Worm (Caenorhabditis elegans) whole organism, early embryonic: ENCODE results near the gene pinn-1.

ENCODE experiments used
- B0310.2 ChIP-seq: sonication (generic microtip); optimal IDR thresholded peaks from 2 replicates; lab custom pipeline; 2016; ENCODE audit warnings: mild to moderate bottlenecking, missing genetic modification characterization, missing compliant biosample characterization
- aly-1 ChIP-seq: sonication (generic microtip); optimal IDR thresholded peaks from 2 replicates; lab custom pipeline; 2016; ENCODE audit warnings: missing genetic modification characterization, missing compliant biosample characterization
- ama-1 ChIP-seq: fragments of 150-350 bp; optimal IDR thresholded peaks from 2 replicates; lab custom pipeline; 2014
- ceh-13 ChIP-seq: fragments of 200-800 bp; sonication (Bioruptor generic); optimal IDR thresholded peaks from 2 replicates; lab custom pipeline; 2018; ENCODE audit warnings: mild to moderate bottlenecking, missing genetic modification characterization, missing compliant biosample characterization
- ceh-36 ChIP-seq: sonication (generic microtip); optimal IDR thresholded peaks from 2 replicates; lab custom pipeline; 2016; ENCODE audit warnings: missing genetic modification characterization, inconsistent platforms, missing compliant biosample characterization
- ets-7 ChIP-seq: sonication (generic microtip); optimal IDR thresholded peaks from 2 replicates; lab custom pipeline; 2016; ENCODE audit warnings: missing genotype, missing genetic modification characterization, missing compliant biosample characterization
- flt-1 ChIP-seq: fragments of 200-800 bp; sonication (Bioruptor generic); IDR thresholded peaks from 2 replicates; pipeline ENCODE4 v1.3.6; 2022; ENCODE audit warnings: missing genetic modification characterization, missing compliant biosample characterization
- hmbx-1 ChIP-seq: sonication (generic microtip); optimal IDR thresholded peaks from 2 replicates; lab custom pipeline; 2016; ENCODE audit warnings: mild to moderate bottlenecking, missing genetic modification characterization, missing compliant biosample characterization
- hnd-1 ChIP-seq: sonication (generic microtip); optimal IDR thresholded peaks from 2 replicates; lab custom pipeline; 2016; ENCODE audit warnings: missing genetic modification characterization, missing compliant biosample characterization
- pes-1 ChIP-seq: fragments of 200-800 bp; sonication (Bioruptor generic); IDR thresholded peaks from 2 replicates; pipeline ENCODE4 v1.3.6; 2022; ENCODE audit warnings: missing genetic modification reagents, missing genetic modification characterization, missing compliant biosample characterization
- scrt-1 ChIP-seq: fragments of 200-800 bp; sonication (Bioruptor generic); IDR thresholded peaks from 2 replicates; pipeline ENCODE4 v1.3.6; 2022; ENCODE audit warnings: missing genetic modification characterization, missing compliant biosample characterization
- tbx-11 ChIP-seq: fragments of 200-800 bp; sonication (Bioruptor generic); IDR thresholded peaks from 2 replicates; pipeline ENCODE4 v1.3.6; 2022; ENCODE audit warnings: missing genetic modification characterization, missing compliant biosample characterization
- tbx-37 ChIP-seq: fragments of 200-800 bp; sonication (Bioruptor generic); conservative IDR thresholded peaks from 2 replicates; pipeline ENCODE4 v1.3.6; 2022; ENCODE audit warnings: missing genetic modification reagents, missing genetic modification characterization, missing compliant biosample characterization
- tra-4 ChIP-seq: sonication (generic microtip); optimal IDR thresholded peaks from 2 replicates; lab custom pipeline; 2017; ENCODE audit warnings: missing genetic modification characterization, missing compliant biosample characterization

DNA sequence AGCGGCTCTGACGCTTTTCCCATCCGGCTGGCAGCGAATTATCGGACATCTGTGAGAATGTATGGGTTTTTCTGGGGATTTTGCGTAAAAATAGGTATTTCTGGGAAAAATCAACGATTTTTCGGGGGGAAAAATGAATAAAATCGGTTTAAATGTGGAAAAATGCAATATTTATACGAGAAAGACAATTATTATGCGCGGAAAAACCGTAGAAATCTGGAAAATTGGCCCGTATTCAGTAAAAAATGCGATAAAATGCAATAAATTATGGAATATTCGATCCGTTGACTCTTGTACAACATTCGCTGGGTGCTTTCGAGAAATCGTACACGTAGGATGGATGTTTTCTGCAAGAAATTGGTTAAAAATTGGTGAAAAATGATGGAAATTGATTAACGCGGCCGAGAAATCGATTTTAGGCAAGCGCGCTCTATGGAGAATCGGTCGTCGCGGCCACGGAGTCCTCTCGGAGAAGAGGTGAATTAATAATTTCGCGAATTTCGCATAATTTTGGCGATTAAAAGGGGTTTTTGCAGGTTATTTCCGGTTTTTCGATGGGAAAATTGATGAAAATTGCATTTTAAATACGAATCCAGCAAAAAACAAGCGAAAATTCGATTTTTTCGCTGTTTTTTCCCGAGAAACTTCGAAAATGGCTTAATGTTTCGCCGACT lies at the start of gene pinn-1:
- TF ChIP-seq ets-7 (tag; lab: Kevin White, UChicago) (no peak), hmbx-1 (tag; lab: Kevin White, UChicago) (no peak), ama-1 (lab: Kevin White, UChicago) (no peak), tbx-37 (peak; percentile 77), pes-1 (GFP tag; lab: Robert Waterston, UW) (peak; percentile 79), ceh-36 (no peak), ceh-13 (no peak), flt-1 (GFP tag; lab: Robert Waterston, UW) (peak; percentile 61; the same call in 1 of the 2 replicates), aly-1 (tag; lab: Kevin White, UChicago) (no peak), tbx-11 (GFP tag; lab: Robert Waterston, UW) (no peak), scrt-1 (GFP tag; lab: Robert Waterston, UW) (no peak), tra-4 (tag; lab: Kevin White, UChicago) (no peak), hnd-1 (tag; lab: Kevin White, UChicago) (peak; percentile 19), B0310.2 (tag; lab: Kevin White, UChicago) (no peak)
